Worm (Caenorhabditis elegans) whole organism, young adult: Measurements from ENCODE around the gene pigx-1.

ENCODE experiments used
- B0019.2 ChIP-seq: fragments of 200-800 bp; sonication (Bioruptor generic); conservative IDR thresholded peaks from 2 replicates; pipeline ENCODE4 v1.3.6; 2022; ENCODE audit warnings: missing genetic modification reagents, missing genetic modification characterization, missing compliant biosample characterization
- B0261.1 ChIP-seq: sonication (generic microtip); optimal IDR thresholded peaks from 2 replicates; lab custom pipeline; 2016; ENCODE audit warnings: mild to moderate bottlenecking, missing genetic modification characterization, moderate library complexity, missing compliant biosample characterization
- C06A6.2 ChIP-seq: fragments of 200-800 bp; sonication (Bioruptor generic); conservative IDR thresholded peaks from 2 replicates; pipeline ENCODE4 v1.3.6; 2022; ENCODE audit warnings: missing genetic modification characterization, missing compliant biosample characterization
- C17E4.6 ChIP-seq: fragments of 200-800 bp; sonication (Bioruptor generic); IDR thresholded peaks from 2 replicates; pipeline ENCODE4 v1.3.6; 2022; ENCODE audit warnings: missing genetic modification reagents, missing genetic modification characterization, missing compliant biosample characterization
- F10E7.11 ChIP-seq: sonication (generic microtip); optimal IDR thresholded peaks from 2 replicates; lab custom pipeline; 2017; ENCODE audit warnings: mild to moderate bottlenecking, missing genetic modification characterization, moderate library complexity, missing compliant biosample characterization
- F23B12.7 ChIP-seq: sonication (generic microtip); optimal IDR thresholded peaks from 2 replicates; lab custom pipeline; 2017; ENCODE audit warnings: missing genetic modification characterization, mild to moderate bottlenecking, missing compliant biosample characterization, antibody characterized with exemption, moderate library complexity; ENCODE audit not compliant: insufficient read depth
- F37B4.10 ChIP-seq: fragments of 200-800 bp; sonication (Bioruptor generic); IDR thresholded peaks from 2 replicates; pipeline ENCODE4 v1.3.6; 2022; ENCODE audit warnings: missing genetic modification characterization, missing compliant biosample characterization
- F39B2.1 ChIP-seq: fragments of 200-800 bp; sonication (Bioruptor generic); IDR thresholded peaks from 2 replicates; pipeline ENCODE4 v1.3.6; 2022; ENCODE audit warnings: missing genetic modification reagents, missing genetic modification characterization, missing compliant biosample characterization
- Y56A3A.18 ChIP-seq: fragments of 200-800 bp; sonication (Bioruptor generic); IDR thresholded peaks from 2 replicates; pipeline ENCODE4 v1.3.6; 2022; ENCODE audit warnings: missing genetic modification reagents, missing genetic modification characterization, missing compliant biosample characterization
- athp-1 ChIP-seq: sonication (generic microtip); optimal IDR thresholded peaks from 2 replicates; lab custom pipeline; 2017; ENCODE audit warnings: mild to moderate bottlenecking, missing genetic modification characterization, missing compliant biosample characterization
- ccch-3 ChIP-seq: fragments of 200-800 bp; sonication (Bioruptor generic); optimal IDR thresholded peaks from 2 replicates; lab custom pipeline; 2018; ENCODE audit warnings: mild to moderate bottlenecking, missing genetic modification characterization, missing compliant biosample characterization
- ceh-100 ChIP-seq: fragments of 200-800 bp; sonication (Bioruptor generic); IDR thresholded peaks from 2 replicates; pipeline ENCODE4 v1.3.6; 2022; ENCODE audit warnings: missing genetic modification reagents, missing genetic modification characterization, missing compliant biosample characterization
- ceh-27 ChIP-seq: fragments of 200-800 bp; sonication (Bioruptor generic); optimal IDR thresholded peaks from 2 replicates; lab custom pipeline; 2018; ENCODE audit warnings: mild to moderate bottlenecking, missing genetic modification characterization, moderate library complexity, missing compliant biosample characterization
- ceh-58 ChIP-seq: fragments of 200-800 bp; sonication (Bioruptor generic); IDR thresholded peaks from 2 replicates; pipeline ENCODE4 v1.3.6; 2022; ENCODE audit warnings: missing genetic modification characterization, missing compliant biosample characterization
- ceh-91 ChIP-seq: fragments of 200-800 bp; sonication (Bioruptor generic); IDR thresholded peaks from 2 replicates; pipeline ENCODE4 v1.3.6; 2022; ENCODE audit warnings: missing genetic modification reagents, missing genetic modification characterization, missing compliant biosample characterization
- chd-7 ChIP-seq: sonication (generic microtip); optimal IDR thresholded peaks from 2 replicates; lab custom pipeline; 2016; ENCODE audit warnings: mild to moderate bottlenecking, missing genetic modification characterization, moderate library complexity, missing compliant biosample characterization
- dox-1 ChIP-seq: fragments of 200-800 bp; sonication (Bioruptor generic); IDR thresholded peaks from 2 replicates; pipeline ENCODE4 v1.3.6; 2022; ENCODE audit warnings: missing genetic modification reagents, missing genetic modification characterization, missing compliant biosample characterization
- dpff-1 ChIP-seq: sonication (generic microtip); optimal IDR thresholded peaks from 2 replicates; lab custom pipeline; 2017; ENCODE audit warnings: mild to moderate bottlenecking, missing genetic modification characterization, missing compliant biosample characterization
- dpl-1 ChIP-seq: fragments of 150-350 bp; optimal IDR thresholded peaks from 2 replicates; lab custom pipeline; 2014; ENCODE audit warnings: missing biosample characterization, missing genetic modification reagents, missing genetic modification characterization
- egrh-3 ChIP-seq: fragments of 200-800 bp; sonication (Bioruptor generic); IDR thresholded peaks from 2 replicates; pipeline ENCODE4 v1.3.6; 2022; ENCODE audit warnings: missing genetic modification reagents, missing genetic modification characterization, missing compliant biosample characterization
- ets-4 ChIP-seq: fragments of 200-800 bp; sonication (Bioruptor generic); optimal IDR thresholded peaks from 2 replicates; lab custom pipeline; 2018; ENCODE audit warnings: mild to moderate bottlenecking, missing genetic modification characterization, missing compliant biosample characterization
- hmg-1.2 ChIP-seq: fragments of 200-800 bp; sonication (Bioruptor generic); IDR thresholded peaks from 2 replicates; pipeline ENCODE4 v1.3.6; 2022; ENCODE audit warnings: missing genetic modification reagents, missing genetic modification characterization, missing compliant biosample characterization
- let-526 ChIP-seq: fragments of 200-800 bp; sonication (Bioruptor generic); IDR thresholded peaks from 2 replicates; pipeline ENCODE4 v1.3.6; 2022; ENCODE audit warnings: missing genetic modification reagents, missing genetic modification characterization, missing compliant biosample characterization
- lin-26 ChIP-seq: fragments of 200-800 bp; sonication (Bioruptor generic); IDR thresholded peaks from 2 replicates; pipeline ENCODE4 v1.3.6; 2022; ENCODE audit warnings: missing genetic modification reagents, missing genetic modification characterization, missing compliant biosample characterization
- lin-40 ChIP-seq: sonication (generic microtip); optimal IDR thresholded peaks from 2 replicates; lab custom pipeline; 2016; ENCODE audit warnings: missing genetic modification characterization, mild to moderate bottlenecking, missing compliant biosample characterization, missing genotype, missing genetic modification reagents
- lsl-1 ChIP-seq: fragments of 200-800 bp; sonication (Bioruptor generic); optimal IDR thresholded peaks from 2 replicates; lab custom pipeline; 2018; ENCODE audit warnings: mild to moderate bottlenecking, missing genetic modification characterization, moderate library complexity, missing compliant biosample characterization
- lsy-27 ChIP-seq: sonication (generic microtip); optimal IDR thresholded peaks from 2 replicates; lab custom pipeline; 2017; ENCODE audit warnings: missing genetic modification characterization, mild to moderate bottlenecking, missing compliant biosample characterization, antibody characterized with exemption, missing genotype, borderline replicate concordance; ENCODE audit not compliant: insufficient read depth
- mcd-1 ChIP-seq: fragments of 200-800 bp; sonication (Bioruptor generic); IDR thresholded peaks from 2 replicates; pipeline ENCODE4 v1.3.6; 2022; ENCODE audit warnings: missing genetic modification reagents, missing genetic modification characterization, missing compliant biosample characterization
- mes-4 ChIP-seq: sonication (generic microtip); optimal IDR thresholded peaks from 2 replicates; lab custom pipeline; 2016; ENCODE audit warnings: missing genotype, missing genetic modification characterization, missing compliant biosample characterization
- mxl-1 ChIP-seq: sonication (generic microtip); optimal IDR thresholded peaks from 2 replicates; lab custom pipeline; 2016; ENCODE audit warnings: missing genetic modification characterization, missing compliant biosample characterization
- nfyb-1 ChIP-seq: fragments of 200-800 bp; sonication (Bioruptor generic); IDR thresholded peaks from 2 replicates; pipeline ENCODE4 v1.3.6; 2022; ENCODE audit warnings: missing genetic modification reagents, missing genetic modification characterization, missing compliant biosample characterization
- nhr-80 ChIP-seq: sonication (generic microtip); optimal IDR thresholded peaks from 2 replicates; lab custom pipeline; 2016; ENCODE audit warnings: missing genetic modification characterization, missing compliant biosample characterization
- nhr-90 ChIP-seq: sonication (generic microtip); optimal IDR thresholded peaks from 2 replicates; lab custom pipeline; 2016; ENCODE audit warnings: missing genotype, mild to moderate bottlenecking, missing genetic modification characterization, missing compliant biosample characterization
- pbrm-1 ChIP-seq: fragments of 200-800 bp; sonication (Bioruptor generic); IDR thresholded peaks from 2 replicates; pipeline ENCODE4 v1.3.6; 2022; ENCODE audit warnings: missing genetic modification reagents, missing genetic modification characterization, missing compliant biosample characterization
- rcor-1 ChIP-seq: fragments of 200-800 bp; sonication (Bioruptor generic); IDR thresholded peaks from 2 replicates; pipeline ENCODE4 v1.3.6; 2022; ENCODE audit warnings: missing genetic modification reagents, missing genetic modification characterization, missing compliant biosample characterization
- rpc-1 ChIP-seq, 2 experiments: fragments of 150-350 bp in 1 of 2; sonication (generic microtip) in 1 of 2; optimal IDR thresholded peaks; 2 replicates each; lab custom pipeline; 2014 to 2018; ENCODE audit warnings: missing biosample characterization in 1 of 2, missing genetic modification characterization in 1 of 2, missing genetic modification reagents in 1 of 2, missing genotype in 1 of 2
- sea-2 ChIP-seq: fragments of 200-800 bp; sonication (Bioruptor generic); IDR thresholded peaks from 2 replicates; pipeline ENCODE4 v1.3.6; 2022; ENCODE audit warnings: missing genetic modification characterization, missing compliant biosample characterization
- snpc-1.1 ChIP-seq: sonication (generic microtip); optimal IDR thresholded peaks from 2 replicates; lab custom pipeline; 2017; ENCODE audit warnings: missing genetic modification characterization, mild to moderate bottlenecking, missing compliant biosample characterization, antibody characterized with exemption, moderate library complexity, missing genotype, missing genetic modification reagents; ENCODE audit not compliant: insufficient read depth
- snpc-4 ChIP-seq, 5 experiments: fragments of 150-350 bp in 1 of 5; sonication (generic microtip) in 4 of 5; optimal IDR thresholded peaks; 2 replicates each; lab custom pipeline; 2014 to 2018; ENCODE audit warnings: missing genetic modification characterization in 5 of 5, missing biosample characterization in 3 of 5, antibody characterized with exemption in 2 of 5, mild to moderate bottlenecking in 2 of 5, missing compliant biosample characterization in 2 of 5, missing genotype in 2 of 5, moderate library complexity in 2 of 5, missing genetic modification reagents in 1 of 5
- tbp1 ChIP-seq: fragments of 200-800 bp; sonication (Bioruptor generic); optimal IDR thresholded peaks from 2 replicates; lab custom pipeline; 2018; ENCODE audit warnings: mild to moderate bottlenecking, missing genetic modification characterization, missing compliant biosample characterization
- tbx-9 ChIP-seq: sonication (generic microtip); optimal IDR thresholded peaks from 2 replicates; lab custom pipeline; 2016; ENCODE audit warnings: borderline replicate concordance, missing genetic modification characterization, inconsistent platforms, missing compliant biosample characterization
- zfh-2 ChIP-seq: fragments of 200-800 bp; sonication (Bioruptor generic); conservative IDR thresholded peaks from 2 replicates; pipeline ENCODE4 v1.3.6; 2022; ENCODE audit warnings: missing genetic modification reagents, missing genetic modification characterization, missing compliant biosample characterization
- ztf-25 ChIP-seq: fragments of 200-800 bp; sonication (Bioruptor generic); IDR thresholded peaks from 2 replicates; pipeline ENCODE4 v1.3.6; 2022; ENCODE audit warnings: missing genetic modification reagents, missing genetic modification characterization, missing compliant biosample characterization

pigx-1 gene

ce11 chrX:1070585-1070984, 26.2 kb downstream of the pigx-1 start:
- 0 out of 2 replicates have a peak, but pooled peaks have one; percentile 27 for TF ChIP-seq ztf-25 (GFP tag; lab: Robert Waterston, UW)
- TF ChIP-seq lin-26 = peak; percentile 71
- peak; percentile 31 for TF ChIP-seq rpc-1 (optimal IDR thresholded peaks at IDR 0.05; lab: Kevin White, UChicago)
- TF ChIP-seq rpc-1 (tag; optimal IDR thresholded peaks at IDR 0.05; lab: Kevin White, UChicago) = peak; percentile 58
- peak; percentile 55 for TF ChIP-seq B0261.1 (tag; lab: Kevin White, UChicago)
- TF ChIP-seq nfyb-1 (GFP tag; lab: Robert Waterston, UW) = peak; percentile 45; the same call in 1 of the 2 replicates
- peak; percentile 61; the same call in 1 of the 2 replicates for TF ChIP-seq hmg-1.2
- peak; percentile 66 for TF ChIP-seq dox-1 (GFP tag; lab: Robert Waterston, UW)
- TF ChIP-seq tbp1 (GFP tag; lab: Kevin White, UChicago) = peak; percentile 80
- peak; percentile 44; the same call in 1 of the 2 replicates for TF ChIP-seq rcor-1 (GFP tag; lab: Robert Waterston, UW)
- peak; percentile 68; the same call in 1 of the 2 replicates for TF ChIP-seq Y56A3A.18 (GFP tag; lab: Robert Waterston, UW)
- TF ChIP-seq, all 124 proteins: peak for 10; not testable (repeated sequence) for 114

- TF ChIP-seq hmg-1.2 (no peak), B0019.2 (no peak), zfh-2 (GFP tag; lab: Robert Waterston, UW) (0 out of 2 replicates have a peak, but pooled peaks have one; percentile 12), mes-4 (tag; lab: Kevin White, UChicago) (no peak), egrh-3 (GFP tag; lab: Robert Waterston, UW) (0 out of 2 replicates have a peak, but pooled peaks have one; percentile 16), lsl-1 (no peak)
Observed at ce11 chrX:1068986-1069385, 27.8 kb downstream of the pigx-1 start, which contains the start of gene mksr-1. Gene mksr-1 (minus strand): TSS chrX:1069129.

ce11 chrX:1064064-1064463, 32.7 kb downstream of the pigx-1 start:
- TF ChIP-seq lin-26 (no peak), let-526 (GFP tag; lab: Robert Waterston, UW) (no peak), F37B4.10 (no peak), chd-7 (tag; lab: Kevin White, UChicago) (peak; percentile 63), lin-40 (tag; lab: Kevin White, UChicago) (peak; percentile 50), ceh-91 (GFP tag; lab: Robert Waterston, UW) (no peak), F10E7.11 (peak; percentile 28), athp-1 (tag; lab: Kevin White, UChicago) (no peak), dpff-1 (tag; lab: Kevin White, UChicago) (no peak), ceh-27 (no peak), F39B2.1 (GFP tag; lab: Robert Waterston, UW) (no peak), snpc-4 (GFP tag; optimal IDR thresholded peaks at IDR 0.05; lab: Kevin White, UChicago) (no peak), snpc-4 (tag; optimal IDR thresholded peaks at IDR 0.05; lab: Kevin White, UChicago) (no peak), F23B12.7 (tag; lab: Kevin White, UChicago) (no peak), pbrm-1 (GFP tag; lab: Robert Waterston, UW) (peak; percentile 29; the same call in 1 of the 2 replicates), ets-4 (GFP tag; lab: Kevin White, UChicago) (no peak), nhr-90 (tag; lab: Kevin White, UChicago) (no peak), tbx-9 (tag; lab: Kevin White, UChicago) (no peak), mxl-1 (tag; lab: Kevin White, UChicago) (no peak), ceh-58 (GFP tag; lab: Robert Waterston, UW) (no peak), nfyb-1 (GFP tag; lab: Robert Waterston, UW) (no peak), dpl-1 (GFP tag; lab: Kevin White, UChicago) (no peak), C17E4.6 (GFP tag; lab: Robert Waterston, UW) (no peak), nhr-80 (tag; lab: Kevin White, UChicago) (no peak), ceh-100 (GFP tag; lab: Robert Waterston, UW) (no peak), C06A6.2 (0 out of 2 replicates have a peak, but pooled peaks have one; percentile 15), mes-4 (tag; lab: Kevin White, UChicago) (no peak), snpc-1.1 (tag; lab: Kevin White, UChicago) (no peak), lsy-27 (tag; lab: Kevin White, UChicago) (no peak), rcor-1 (GFP tag; lab: Robert Waterston, UW) (no peak), ccch-3 (GFP tag; lab: Kevin White, UChicago) (no peak), sea-2 (GFP tag; lab: Robert Waterston, UW) (no peak), mcd-1 (GFP tag; lab: Robert Waterston, UW) (peak; percentile 52)
